Worm (Caenorhabditis elegans): ENCODE measurements around the gene F23F12.3.

The F23F12.3 gene

DNA sequence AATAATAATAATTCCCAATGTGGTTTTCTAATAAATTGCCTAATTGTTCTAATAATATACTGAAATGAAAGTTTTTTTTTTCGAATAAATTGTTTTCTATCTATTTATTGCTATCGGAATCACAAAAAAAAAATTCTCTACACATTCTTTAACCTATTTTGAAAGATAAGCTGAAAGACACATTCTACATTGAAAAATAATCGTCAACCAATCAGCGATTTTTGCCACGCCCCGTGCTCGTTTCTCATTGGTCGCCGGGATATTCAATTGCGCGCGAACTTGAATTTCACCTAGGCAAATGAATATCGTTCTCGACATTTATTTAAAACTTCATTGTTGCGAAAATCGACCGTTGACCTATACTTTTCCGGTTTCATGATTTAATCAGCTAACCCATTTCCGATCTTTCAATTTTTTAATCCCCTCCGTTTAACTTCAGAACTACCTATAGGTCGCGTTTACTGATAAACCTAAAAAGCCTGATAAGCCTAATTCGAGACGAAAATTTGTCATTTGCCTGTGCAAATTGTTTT, at the start of gene F23F12.3:
F23F12.3 (plus strand) TSS at position 483 of the 533 bp plus-strand sequence.
- TF ChIP-seq pqm-1 (tag; optimal IDR thresholded peaks at IDR 0.05) (peak; percentile 21), fkh-2 (tag; optimal IDR thresholded peaks at IDR 0.05) (no peak), R02D3.7 (tag; optimal IDR thresholded peaks at IDR 0.05) (no peak), ztf-4 (tag; optimal IDR thresholded peaks at IDR 0.05) (no peak), nfya-1 (tag; optimal IDR thresholded peaks at IDR 0.05; ENCODE audit: insufficient read depth) (peak; percentile 53), elt-2 (tag; optimal IDR thresholded peaks at IDR 0.05) (peak; percentile 56)

DNA sequence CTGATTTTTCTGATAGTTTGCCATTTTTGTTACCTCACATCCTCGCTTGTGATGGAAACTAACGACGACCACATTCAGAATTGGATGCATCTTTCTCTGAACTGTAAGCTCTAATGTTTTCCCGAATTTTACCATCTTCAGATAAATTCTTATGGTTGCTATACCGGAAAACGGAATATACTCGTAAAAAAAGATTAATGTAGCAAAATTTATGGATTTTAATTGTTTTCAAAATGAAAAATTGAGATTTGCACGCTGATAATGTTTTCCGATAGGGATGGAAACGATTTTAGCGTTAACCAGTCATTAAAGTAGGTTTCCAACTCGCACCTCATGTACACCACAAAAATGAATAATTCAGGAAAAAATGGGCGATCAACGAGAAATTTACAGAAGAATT, 49.7 kb upstream of the F23F12.3 start, which contains the start of gene T26A5.6:
T26A5.6 (minus strand) TSS at position 101 of the 400 bp plus-strand sequence.
- TF ChIP-seq elt-1 (tag; optimal IDR thresholded peaks at IDR 0.05) (no peak), nhr-25 (tag; optimal IDR thresholded peaks at IDR 0.05) (no peak), fkh-10 (GFP tag; optimal IDR thresholded peaks at IDR 0.05) (no peak), nhr-23 (tag; optimal IDR thresholded peaks at IDR 0.05) (no peak), jun-1 (tag; optimal IDR thresholded peaks at IDR 0.05) (no peak), nhr-11 (tag; optimal IDR thresholded peaks at IDR 0.05) (no peak), ztf-4 (tag; optimal IDR thresholded peaks at IDR 0.05) (no peak), aly-2 (tag; optimal IDR thresholded peaks at IDR 0.05) (no peak), elt-3 (tag; optimal IDR thresholded peaks at IDR 0.05) (no peak), lsy-12 (tag; optimal IDR thresholded peaks at IDR 0.05) (no peak), nhr-237 (tag; optimal IDR thresholded peaks at IDR 0.05) (no peak), daf-12 (tag; optimal IDR thresholded peaks at IDR 0.05) (no peak), ztf-11 (tag; optimal IDR thresholded peaks at IDR 0.05) (no peak), nhr-77 (tag; optimal IDR thresholded peaks at IDR 0.05) (no peak), sea-2 (GFP tag; optimal IDR thresholded peaks at IDR 0.05) (no peak), ceh-16 (tag; optimal IDR thresholded peaks at IDR 0.05) (no peak)

ce11 chrIII:6452278-6452677, 48.0 kb upstream of the F23F12.3 start, which contains the start of gene set-1:
Gene set-1 (minus strand): TSS chrIII:6452378.
- TF ChIP-seq tbx-2 (tag; optimal IDR thresholded peaks at IDR 0.05): no peak
- no peak for TF ChIP-seq nhr-76 (tag; optimal IDR thresholded peaks at IDR 0.05)
- TF ChIP-seq hmg-11 (tag; optimal IDR thresholded peaks at IDR 0.05): no peak
- TF ChIP-seq zag-1 (tag; optimal IDR thresholded peaks at IDR 0.05): no peak
- no peak for TF ChIP-seq nhr-23 (tag; optimal IDR thresholded peaks at IDR 0.05)
- TF ChIP-seq unc-62 (GFP tag; optimal IDR thresholded peaks at IDR 0.05): no peak
- no peak for TF ChIP-seq lin-39 (tag; optimal IDR thresholded peaks at IDR 0.05)
- TF ChIP-seq fkh-2 (tag; optimal IDR thresholded peaks at IDR 0.05): no peak
- no peak for TF ChIP-seq unc-39 (tag; optimal IDR thresholded peaks at IDR 0.05)
- TF ChIP-seq fkh-10 (GFP tag; optimal IDR thresholded peaks at IDR 0.05): no peak
- TF ChIP-seq sea-2 (GFP tag; optimal IDR thresholded peaks at IDR 0.05): no peak
- no peak for TF ChIP-seq mml-1 (tag; optimal IDR thresholded peaks at IDR 0.05)
- no peak for TF ChIP-seq ama-1 (optimal IDR thresholded peaks at IDR 0.05)
- no peak for TF ChIP-seq skn-1 (tag; optimal IDR thresholded peaks at IDR 0.05)
- no peak for TF ChIP-seq ZK546.5 (tag; optimal IDR thresholded peaks at IDR 0.05)
- no peak for TF ChIP-seq nhr-12 (tag; optimal IDR thresholded peaks at IDR 0.05)

ce11 chrIII:6452683-6453082, 47.6 kb upstream of the F23F12.3 start:
- TF ChIP-seq nfya-1 (tag; optimal IDR thresholded peaks at IDR 0.05; ENCODE audit: insufficient read depth) (peak; percentile 39), R02D3.7 (tag; optimal IDR thresholded peaks at IDR 0.05) (no peak), pha-4 (tag; optimal IDR thresholded peaks at IDR 0.05) (peak; percentile 37), elt-2 (tag; optimal IDR thresholded peaks at IDR 0.05) (no peak), egl-27 (tag; optimal IDR thresholded peaks at IDR 0.05) (no peak), ama-1 (optimal IDR thresholded peaks at IDR 0.05) (peak; percentile 8), nhr-67 (tag; optimal IDR thresholded peaks at IDR 0.05) (no peak), fkh-10 (GFP tag; optimal IDR thresholded peaks at IDR 0.05) (no peak)

DNA sequence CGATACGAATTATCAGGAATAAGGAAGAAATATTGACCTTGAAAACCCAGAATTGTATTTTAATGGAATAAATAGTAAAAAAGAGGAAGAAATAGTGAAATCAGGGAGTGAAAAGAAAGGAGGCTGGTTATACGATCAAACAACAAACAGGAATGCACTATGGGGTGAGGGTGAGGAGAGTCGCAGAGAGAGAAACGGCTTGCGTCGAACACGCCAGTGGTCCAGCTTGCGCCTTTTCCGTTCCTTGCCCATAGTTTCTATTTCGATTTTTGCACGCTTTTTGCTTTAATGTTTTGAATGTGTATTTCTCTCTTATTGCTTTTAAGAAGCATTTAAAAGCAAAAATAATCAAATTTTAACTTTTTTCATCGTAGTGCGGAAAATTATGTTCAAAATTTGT, 46.6 kb upstream of the F23F12.3 start:
- peak; percentile 73 for TF ChIP-seq nhr-43 (tag; optimal IDR thresholded peaks at IDR 0.05; ENCODE audit: poor library complexity, severe bottlenecking)
- TF ChIP-seq nhr-28 (tag; optimal IDR thresholded peaks at IDR 0.05): no peak
- no peak for TF ChIP-seq nhr-237 (tag; optimal IDR thresholded peaks at IDR 0.05)
- TF ChIP-seq nfya-1 (tag; optimal IDR thresholded peaks at IDR 0.05; ENCODE audit: insufficient read depth): peak; percentile 81
- TF ChIP-seq fkh-10 (GFP tag; optimal IDR thresholded peaks at IDR 0.05): no peak
- TF ChIP-seq nhr-23 (tag; optimal IDR thresholded peaks at IDR 0.05): peak; percentile 90
- TF ChIP-seq sea-2 (GFP tag; optimal IDR thresholded peaks at IDR 0.05): no peak
- peak; percentile 32 for TF ChIP-seq ama-1 (optimal IDR thresholded peaks at IDR 0.05)
- TF ChIP-seq nhr-67 (tag; optimal IDR thresholded peaks at IDR 0.05): no peak
- TF ChIP-seq snpc-4 (tag; optimal IDR thresholded peaks at IDR 0.05): peak; percentile 88
- no peak for TF ChIP-seq ceh-16 (tag; optimal IDR thresholded peaks at IDR 0.05)
- peak; percentile 63 for TF ChIP-seq jun-1 (tag; optimal IDR thresholded peaks at IDR 0.05)
- TF ChIP-seq daf-12 (tag; optimal IDR thresholded peaks at IDR 0.05): no peak
- TF ChIP-seq R02D3.7 (tag; optimal IDR thresholded peaks at IDR 0.05): peak; percentile 64
- TF ChIP-seq nhr-11 (tag; optimal IDR thresholded peaks at IDR 0.05): peak; percentile 29
- TF ChIP-seq nhr-76 (tag; optimal IDR thresholded peaks at IDR 0.05): no peak
- no peak for TF ChIP-seq ceh-9 (tag; optimal IDR thresholded peaks at IDR 0.05)
- peak; percentile 0 for TF ChIP-seq mdl-1 (tag; optimal IDR thresholded peaks at IDR 0.05)
- TF ChIP-seq ZK546.5 (tag; optimal IDR thresholded peaks at IDR 0.05): no peak
- TF ChIP-seq elt-1 (tag; optimal IDR thresholded peaks at IDR 0.05): no peak
- peak; percentile 61 for TF ChIP-seq elt-2 (tag; optimal IDR thresholded peaks at IDR 0.05)
- peak; percentile 87 for TF ChIP-seq nhr-25 (tag; optimal IDR thresholded peaks at IDR 0.05)
- TF ChIP-seq ceh-28 (tag; optimal IDR thresholded peaks at IDR 0.05): peak; percentile 27
- peak; percentile 0 for TF ChIP-seq ceh-82 (tag; optimal IDR thresholded peaks at IDR 0.05)
- TF ChIP-seq unc-62 (GFP tag; optimal IDR thresholded peaks at IDR 0.05): no peak
- peak; percentile 20 for TF ChIP-seq tbx-2 (tag; optimal IDR thresholded peaks at IDR 0.05)

Data from whole organism, L3 larva.